Fruit fly (Drosophila melanogaster) whole organism, prepupa: ENCODE measurements around the gene CG34417.

Source experiments
- Blimp-1 ChIP-seq: fragments of 200-800 bp; sonication (Bioruptor generic); optimal IDR thresholded peaks from 3 replicates; lab custom pipeline; 2017; ENCODE audit warnings: missing biosample characterization, missing genetic modification characterization, mild to moderate bottlenecking, moderate library complexity, missing genetic modification reagents
- CG10631 ChIP-seq: fragments of 200-800 bp; sonication (Bioruptor generic); optimal IDR thresholded peaks from 2 replicates; lab custom pipeline; 2016; ENCODE audit warnings: missing biosample characterization, missing genetic modification characterization
- CG10669 ChIP-seq: fragments of 200-800 bp; sonication (Bioruptor generic); optimal IDR thresholded peaks from 3 replicates; lab custom pipeline; 2018; ENCODE audit warnings: missing biosample characterization, mild to moderate bottlenecking, missing genetic modification characterization, moderate library complexity
- CG11294 ChIP-seq: fragments of 200-800 bp; sonication (Bioruptor generic); IDR thresholded peaks from 2 replicates; pipeline ENCODE4 v1.3.6; 2022; ENCODE audit warnings: missing biosample characterization, missing genetic modification characterization
- CG11762 ChIP-seq: fragments of 200-800 bp; sonication (Bioruptor generic); optimal IDR thresholded peaks from 3 replicates; lab custom pipeline; 2016; ENCODE audit warnings: missing biosample characterization, missing genetic modification characterization; ENCODE audit not compliant: insufficient read depth
- CG11902 ChIP-seq: fragments of 200-800 bp; sonication (Bioruptor generic); optimal IDR thresholded peaks from 3 replicates; lab custom pipeline; 2016; ENCODE audit warnings: missing biosample characterization, missing genetic modification characterization
- CG15336 ChIP-seq: fragments of 200-800 bp; sonication (Bioruptor generic); IDR thresholded peaks from 2 replicates; pipeline ENCODE4 v1.3.6; 2022; ENCODE audit warnings: missing biosample characterization, missing genetic modification characterization
- CG1621 ChIP-seq: fragments of 200-800 bp; sonication (Bioruptor generic); optimal IDR thresholded peaks from 3 replicates; lab custom pipeline; 2018; ENCODE audit warnings: missing biosample characterization, mild to moderate bottlenecking, missing genetic modification characterization
- CG16779 ChIP-seq: fragments of 200-800 bp; sonication (Bioruptor generic); optimal IDR thresholded peaks from 3 replicates; lab custom pipeline; 2017; ENCODE audit warnings: missing biosample characterization, mild to moderate bottlenecking, missing genetic modification characterization
- CG3032 ChIP-seq: fragments of 200-800 bp; optimal IDR thresholded peaks from 2 replicates; lab custom pipeline; 2019; ENCODE audit warnings: missing biosample characterization, mild to moderate bottlenecking, missing genetic modification characterization, moderate library complexity
- CG31627 ChIP-seq: fragments of 200-800 bp; sonication (Bioruptor generic); optimal IDR thresholded peaks from 3 replicates; lab custom pipeline; 2016; ENCODE audit warnings: missing biosample characterization, missing genetic modification characterization
- CG32006 ChIP-seq: fragments of 200-800 bp; sonication (Bioruptor generic); optimal IDR thresholded peaks from 3 replicates; lab custom pipeline; 2017; ENCODE audit warnings: missing biosample characterization, mild to moderate bottlenecking, missing genetic modification characterization
- CG4318 ChIP-seq: fragments of 200-800 bp; sonication (Bioruptor generic); optimal IDR thresholded peaks from 3 replicates; lab custom pipeline; 2017; ENCODE audit warnings: missing biosample characterization, mild to moderate bottlenecking, missing genetic modification characterization
- CG6163 ChIP-seq: fragments of 200-800 bp; sonication (Bioruptor generic); IDR thresholded peaks from 3 replicates; pipeline ENCODE4 v1.3.6; 2022; ENCODE audit warnings: missing biosample characterization, missing genetic modification characterization
- CG6276 ChIP-seq: fragments of 200-800 bp; sonication (Bioruptor generic); optimal IDR thresholded peaks from 2 replicates; lab custom pipeline; 2017; ENCODE audit warnings: missing biosample characterization, mild to moderate bottlenecking, missing genetic modification characterization
- CG7368 ChIP-seq: fragments of 200-800 bp; sonication (Bioruptor generic); optimal IDR thresholded peaks from 3 replicates; lab custom pipeline; 2016; ENCODE audit warnings: missing biosample characterization, missing genetic modification characterization
- CG8119 ChIP-seq: fragments of 200-800 bp; sonication (Bioruptor generic); IDR thresholded peaks from 3 replicates; pipeline ENCODE4 v1.3.6; 2022; ENCODE audit warnings: missing biosample characterization, missing genetic modification characterization
- CG8632 ChIP-seq: fragments of 200-800 bp; sonication (Bioruptor generic); optimal IDR thresholded peaks from 3 replicates; lab custom pipeline; 2016; ENCODE audit warnings: missing biosample characterization, missing genetic modification characterization
- CG9139 ChIP-seq: fragments of 200-800 bp; sonication (Bioruptor generic); optimal IDR thresholded peaks from 3 replicates; lab custom pipeline; 2017; ENCODE audit warnings: missing biosample characterization, mild to moderate bottlenecking, missing genetic modification characterization
- Eip75B ChIP-seq: fragments of 200-800 bp; sonication (Bioruptor generic); optimal IDR thresholded peaks from 3 replicates; lab custom pipeline; 2016; ENCODE audit warnings: missing biosample characterization, missing genetic modification characterization
- Eip78C ChIP-seq: fragments of 200-800 bp; sonication (Bioruptor generic); peaks from one replicate; lab custom pipeline; 2016; ENCODE audit warnings: missing biosample characterization, missing genetic modification characterization
- Eip93F ChIP-seq: fragments of 200-800 bp; sonication (Bioruptor generic); optimal IDR thresholded peaks from 2 replicates; lab custom pipeline; 2016; ENCODE audit warnings: missing biosample characterization, mild to moderate bottlenecking, missing genetic modification characterization
- Gug ChIP-seq: fragments of 200-800 bp; sonication (Bioruptor generic); IDR thresholded peaks from 2 replicates; pipeline ENCODE4 v1.3.6; 2022; ENCODE audit warnings: missing biosample characterization, missing genetic modification characterization
- Hr4 ChIP-seq: fragments of 200-800 bp; sonication (Bioruptor generic); optimal IDR thresholded peaks from 3 replicates; lab custom pipeline; 2016; ENCODE audit warnings: missing biosample characterization, missing genetic modification characterization
- Met ChIP-seq: fragments of 200-800 bp; sonication (Bioruptor generic); optimal IDR thresholded peaks from 3 replicates; lab custom pipeline; 2016; ENCODE audit warnings: missing biosample characterization, missing genetic modification characterization
- OdsH ChIP-seq: fragments of 200-800 bp; sonication (Bioruptor generic); optimal IDR thresholded peaks from 3 replicates; lab custom pipeline; 2016; ENCODE audit warnings: missing biosample characterization, missing genetic modification characterization
- Smox ChIP-seq: fragments of 200-800 bp; sonication (Bioruptor generic); optimal IDR thresholded peaks from 3 replicates; lab custom pipeline; 2016; ENCODE audit warnings: missing biosample characterization, missing genetic modification characterization
- Sox14 ChIP-seq: fragments of 200-800 bp; sonication (Bioruptor generic); optimal IDR thresholded peaks from 3 replicates; lab custom pipeline; 2016; ENCODE audit warnings: missing biosample characterization, missing genetic modification characterization
- Sox15 ChIP-seq: fragments of 200-800 bp; sonication (Bioruptor generic); optimal IDR thresholded peaks from 3 replicates; lab custom pipeline; 2016; ENCODE audit warnings: missing biosample characterization, missing genetic modification characterization
- achi ChIP-seq: fragments of 200-800 bp; sonication (Bioruptor generic); optimal IDR thresholded peaks from 3 replicates; lab custom pipeline; 2016; ENCODE audit warnings: missing biosample characterization, missing genetic modification characterization
- acj6 ChIP-seq: fragments of 200-800 bp; sonication (Bioruptor generic); optimal IDR thresholded peaks from 3 replicates; lab custom pipeline; 2016; ENCODE audit warnings: missing biosample characterization, missing genetic modification characterization
- cyc ChIP-seq: fragments of 200-800 bp; sonication (Bioruptor generic); optimal IDR thresholded peaks from 3 replicates; lab custom pipeline; 2016; ENCODE audit warnings: missing biosample characterization, missing genetic modification characterization
- dac ChIP-seq: fragments of 200-800 bp; sonication (Bioruptor generic); optimal IDR thresholded peaks from 2 replicates; lab custom pipeline; 2017; ENCODE audit warnings: missing biosample characterization, mild to moderate bottlenecking, missing genetic modification characterization
- dsx ChIP-seq: fragments of 200-800 bp; optimal IDR thresholded peaks from 3 replicates; lab custom pipeline; 2019; ENCODE audit warnings: missing biosample characterization, mild to moderate bottlenecking, missing genetic modification characterization, moderate library complexity; ENCODE audit not compliant: poor library complexity, severe bottlenecking
- eg ChIP-seq: fragments of 200-800 bp; sonication (Bioruptor generic); IDR thresholded peaks from 3 replicates; pipeline ENCODE4 v1.3.6; 2022; ENCODE audit warnings: missing biosample characterization, missing genetic modification characterization
- fd59A ChIP-seq: fragments of 200-800 bp; sonication (Bioruptor generic); optimal IDR thresholded peaks from 2 replicates; lab custom pipeline; 2017; ENCODE audit warnings: missing biosample characterization, mild to moderate bottlenecking, missing genetic modification characterization, missing genetic modification reagents
- fkh ChIP-seq: fragments of 200-800 bp; sonication (Bioruptor generic); optimal IDR thresholded peaks from 3 replicates; lab custom pipeline; 2017; ENCODE audit warnings: missing biosample characterization, mild to moderate bottlenecking, missing genetic modification characterization, moderate library complexity
- pdm3 ChIP-seq: fragments of 200-800 bp; sonication (Bioruptor generic); optimal IDR thresholded peaks from 3 replicates; lab custom pipeline; 2016; ENCODE audit warnings: missing biosample characterization, missing genetic modification characterization
- salr ChIP-seq, 2 experiments: fragments of 200-800 bp; sonication (Bioruptor generic); optimal IDR thresholded peaks; 3 replicates each; lab custom pipeline; 2016 to 2018; ENCODE audit warnings: missing biosample characterization in 2 of 2, missing genetic modification characterization in 2 of 2, mild to moderate bottlenecking in 1 of 2
- spab ChIP-seq: fragments of 200-800 bp; sonication (Bioruptor generic); optimal IDR thresholded peaks from 2 replicates; lab custom pipeline; 2017; ENCODE audit warnings: missing biosample characterization, mild to moderate bottlenecking, missing genetic modification characterization, missing genetic modification reagents
- topi ChIP-seq: fragments of 200-800 bp; sonication (Bioruptor generic); optimal IDR thresholded peaks from 3 replicates; lab custom pipeline; 2016; ENCODE audit warnings: missing biosample characterization, missing genetic modification characterization
- vri ChIP-seq: fragments of 200-800 bp; sonication (Bioruptor generic); optimal IDR thresholded peaks from 3 replicates; lab custom pipeline; 2016; ENCODE audit warnings: missing biosample characterization, mild to moderate bottlenecking, missing genetic modification characterization

Gene CG34417

DNA sequence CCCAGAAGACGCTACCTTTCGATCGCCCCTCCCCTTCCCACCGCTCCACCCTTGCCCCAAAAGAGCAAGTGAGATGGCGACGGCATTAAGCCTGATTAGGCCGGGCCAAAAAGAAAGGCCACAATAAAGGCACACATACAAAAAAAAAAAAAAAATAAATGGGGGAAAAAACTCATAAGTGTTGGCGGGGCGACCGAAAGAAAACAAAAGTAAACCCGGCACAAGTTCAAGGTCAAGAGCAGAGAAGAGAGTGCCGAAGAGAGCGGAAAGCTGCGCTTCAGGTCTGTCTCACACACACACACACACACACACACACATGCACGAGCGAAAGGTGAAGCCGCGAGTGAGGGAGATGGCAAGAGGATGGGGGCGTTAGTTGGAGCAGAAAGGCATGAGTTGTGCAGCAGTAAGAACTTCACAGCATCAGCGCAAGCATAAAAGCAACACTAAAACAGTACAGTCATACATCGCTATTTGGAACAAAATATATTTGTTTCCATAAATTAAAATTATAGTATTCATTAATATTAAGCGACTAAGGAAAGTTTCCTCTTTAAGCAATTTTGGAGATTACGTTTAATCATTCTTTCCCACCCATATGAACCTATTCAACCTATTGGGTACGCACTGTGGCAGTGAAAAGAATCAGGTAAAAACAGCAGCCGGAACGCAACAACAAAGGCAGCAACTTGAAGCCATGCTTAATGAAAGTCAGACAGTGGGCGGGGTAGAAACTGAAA is 83.6 kb downstream of the CG34417 start (continued):
- TF ChIP-seq spab, result peak; percentile 22
- TF ChIP-seq CG31627, result peak; percentile 46
- no peak for TF ChIP-seq fkh (GFP tag; lab: Kevin White, UChicago)
- peak; percentile 69; the same call in 2 of the 3 replicates for TF ChIP-seq eg (GFP tag; lab: Robert Waterston, UW)
- TF ChIP-seq CG6276, result peak; percentile 15
- TF ChIP-seq CG7368 (GFP tag; lab: Kevin White, UChicago), result no peak
- no peak for TF ChIP-seq dac (GFP tag; lab: Kevin White, UChicago)
- TF ChIP-seq CG8119 (GFP tag; lab: Robert Waterston, UW), result peak; percentile 57; the same call in 2 of the 3 replicates
- TF ChIP-seq acj6, result peak; percentile 70
- peak; percentile 38 for TF ChIP-seq CG8632 (GFP tag; lab: Kevin White, UChicago)
- TF ChIP-seq vri (GFP tag; lab: Kevin White, UChicago), result peak; percentile 69
- TF ChIP-seq OdsH (GFP tag; lab: Kevin White, UChicago), result peak; percentile 55
- peak; percentile 93 for TF ChIP-seq Blimp-1 (GFP tag; lab: Kevin White, UChicago)
- TF ChIP-seq CG6163 (GFP tag; lab: Robert Waterston, UW), result peak; percentile 78; the same call in 2 of the 3 replicates
- peak; percentile 36 for TF ChIP-seq Eip75B (GFP tag; lab: Kevin White, UChicago)

- TF ChIP-seq achi (GFP tag; lab: Kevin White, UChicago), result no peak
- peak; percentile 1 for TF ChIP-seq Hr4 (GFP tag; lab: Kevin White, UChicago)
- TF ChIP-seq CG6276, result no peak
- TF ChIP-seq Sox15 (GFP tag; lab: Kevin White, UChicago), result no peak
- TF ChIP-seq CG11294 (GFP tag; lab: Robert Waterston, UW), result no peak
- TF ChIP-seq Eip75B (GFP tag; lab: Kevin White, UChicago), result no peak
- TF ChIP-seq Met (GFP tag; lab: Kevin White, UChicago), result no peak
- peak; percentile 24 for TF ChIP-seq CG32006 (GFP tag; lab: Kevin White, UChicago)
- 0 out of 3 replicates have a peak, but pooled peaks have one; percentile 22 for TF ChIP-seq eg (GFP tag; lab: Robert Waterston, UW)
- no peak for TF ChIP-seq pdm3 (GFP tag; lab: Kevin White, UChicago)
- peak; percentile 4 for TF ChIP-seq fkh (GFP tag; lab: Kevin White, UChicago)
- TF ChIP-seq CG1621, result no peak
- TF ChIP-seq CG10631 (GFP tag; lab: Kevin White, UChicago), result peak; percentile 14
- TF ChIP-seq CG3032 (tag; lab: Kevin White, UChicago), result no peak
- no peak for TF ChIP-seq CG11902
- peak; percentile 69 for TF ChIP-seq Eip78C (GFP tag; lab: Kevin White, UChicago)
- no peak for TF ChIP-seq Blimp-1 (GFP tag; lab: Kevin White, UChicago)
- no peak for TF ChIP-seq acj6
- TF ChIP-seq topi (GFP tag; lab: Kevin White, UChicago), result peak; percentile 9
- TF ChIP-seq Smox (GFP tag; lab: Kevin White, UChicago), result no peak
- no peak for TF ChIP-seq dsx (GFP tag; lab: Kevin White, UChicago)
- no peak for TF ChIP-seq Eip93F
- TF ChIP-seq CG15336 (GFP tag; lab: Robert Waterston, UW), result 0 out of 2 replicates have a peak, but pooled peaks have one; percentile 8
Measured at dm6 chrX:6624977-6625591, 84.5 kb downstream of the CG34417 start.

dm6 chrX:6631885-6632284 is 91.3 kb downstream of the CG34417 start:
- TF ChIP-seq acj6, result peak; percentile 0
- no peak for TF ChIP-seq CG11762 (GFP tag; lab: Kevin White, UChicago)
- peak; percentile 75 for TF ChIP-seq CG15336 (GFP tag; lab: Robert Waterston, UW)
- TF ChIP-seq salr (GFP tag; optimal IDR thresholded peaks at IDR 0.05; lab: Kevin White, UChicago), result peak in 1 of 2 experiments; percentile 64
- no peak for TF ChIP-seq fkh (GFP tag; lab: Kevin White, UChicago)
- TF ChIP-seq CG6163 (GFP tag; lab: Robert Waterston, UW), result peak; percentile 84
- TF ChIP-seq Eip75B (GFP tag; lab: Kevin White, UChicago), result peak; percentile 22
- TF ChIP-seq dsx (GFP tag; lab: Kevin White, UChicago), result peak; percentile 55
- peak; percentile 29 for TF ChIP-seq achi (GFP tag; lab: Kevin White, UChicago)
- no peak for TF ChIP-seq cyc (GFP tag; lab: Kevin White, UChicago)
- peak; percentile 6 for TF ChIP-seq Sox14
- TF ChIP-seq CG4318, result no peak
- TF ChIP-seq fd59A (GFP tag; lab: Kevin White, UChicago), result no peak
- peak; percentile 14 for TF ChIP-seq CG3032 (tag; lab: Kevin White, UChicago)
- peak; percentile 70 for TF ChIP-seq CG6276
- peak; percentile 35 for TF ChIP-seq Gug (GFP tag; lab: Robert Waterston, UW)
- TF ChIP-seq CG16779 (tag; lab: Kevin White, UChicago), result peak; percentile 55
- TF ChIP-seq topi (GFP tag; lab: Kevin White, UChicago), result no peak
- peak; percentile 10 for TF ChIP-seq CG10669 (GFP tag; lab: Kevin White, UChicago)
- peak; percentile 47 for TF ChIP-seq Eip78C (GFP tag; lab: Kevin White, UChicago)
- TF ChIP-seq eg (GFP tag; lab: Robert Waterston, UW), result peak; percentile 85
- peak; percentile 46 for TF ChIP-seq CG32006 (GFP tag; lab: Kevin White, UChicago)
- peak; percentile 57 for TF ChIP-seq CG9139
- TF ChIP-seq dac (GFP tag; lab: Kevin White, UChicago), result peak; percentile 2
- no peak for TF ChIP-seq OdsH (GFP tag; lab: Kevin White, UChicago)
